2 fruit fly cellular contexts compared by ENCODE assay signal in the genomic region with DNA sequence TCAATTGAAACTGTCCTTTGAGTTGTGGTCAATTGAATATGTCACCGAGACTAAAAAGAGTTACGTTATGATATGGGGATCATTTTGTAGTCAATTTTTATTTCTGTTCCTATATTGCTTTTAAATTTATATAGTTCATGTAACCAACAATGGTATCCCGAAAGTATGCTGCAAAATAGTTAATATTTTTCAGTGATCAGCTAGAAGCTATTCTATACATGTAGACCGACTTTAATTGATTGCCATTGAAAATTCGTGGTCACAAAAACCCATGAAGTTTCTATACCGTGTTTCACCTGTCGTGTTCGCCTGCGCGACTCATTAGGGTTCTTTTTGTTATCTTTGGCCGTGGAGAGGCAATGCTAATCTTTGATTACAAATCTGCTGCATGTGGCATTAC.
TF ChIP-seq lines count a peak whose summit lies in the region.

No protein-coding gene starts in this region.

- TF ChIP-seq CTCF in whole organism, embryonic (GFP tag; optimal IDR thresholded peaks at IDR 0.05; lab: Kevin White, UChicago), result no peak

TF ChIP-seq in whole organism, embryonic, 481 proteins besides CTCF, POLR2A, EP300 and RAD21:
- peak; percentile 5 for TF ChIP-seq CG15601 (tag; optimal IDR thresholded peaks at IDR 0.05; lab: Kevin White, UChicago)
- no peak for TF ChIP-seq nerfin-2 (GFP tag; IDR thresholded peaks at IDR 0.05; lab: Robert Waterston, UW; ENCODE audit: partially characterized antibody)
- peak; percentile 93 for TF ChIP-seq CG2199 (GFP tag; IDR thresholded peaks at IDR 0.05; lab: Robert Waterston, UW)
- peak; percentile 2 for TF ChIP-seq sug (tag; optimal IDR thresholded peaks at IDR 0.05; lab: Kevin White, UChicago)
TF ChIP-seq in whole organism, embryonic: peak in this region for 3.

TF ChIP-seq in whole organism, wandering third instar larva, 38 proteins besides CTCF, POLR2A, EP300 and RAD21:
- TF ChIP-seq Myc (optimal IDR thresholded peaks at IDR 0.05; lab: Kevin White, UChicago) (peak; percentile 41), Hnf4 (GFP tag; optimal IDR thresholded peaks at IDR 0.05; lab: Kevin White, UChicago) (no peak), N (GFP tag; optimal IDR thresholded peaks at IDR 0.05; lab: Kevin White, UChicago) (peak; percentile 21)
